Fruit fly (Drosophila melanogaster): ENCODE data around the gene Arglu1.

Arglu1 gene

dm6 chr2L:9890576-9890975 lies 47.4 kb downstream of the Arglu1 start, which contains the start of the genes CG34183 and CG4537 (continued):
- TF ChIP-seq CG2129 (GFP tag; IDR thresholded peaks at IDR 0.05; ENCODE audit: partially characterized antibody) (peak; percentile 62), stwl (tag; optimal IDR thresholded peaks at IDR 0.05) (peak; percentile 94), inv (GFP tag; IDR thresholded peaks at IDR 0.05; ENCODE audit: partially characterized antibody) (peak; percentile 77), CG17829 (tag; optimal IDR thresholded peaks at IDR 0.05) (peak; percentile 17), Doc3 (GFP tag; IDR thresholded peaks at IDR 0.05; ENCODE audit: partially characterized antibody) (peak; percentile 90), Ets97D (GFP tag; optimal IDR thresholded peaks at IDR 0.05) (peak; percentile 39), Opbp (GFP tag; IDR thresholded peaks at IDR 0.05; ENCODE audit: partially characterized antibody) (peak; percentile 91), CG15514 (GFP tag; optimal IDR thresholded peaks at IDR 0.05) (peak; percentile 39), CG13287 (GFP tag; IDR thresholded peaks at IDR 0.05; ENCODE audit: partially characterized antibody) (peak; percentile 96), CG42726 (GFP tag; IDR thresholded peaks at IDR 0.05; ENCODE audit: partially characterized antibody) (peak; percentile 93), unc-4 (GFP tag; IDR thresholded peaks at IDR 0.05; ENCODE audit: partially characterized antibody) (peak; percentile 92), slbo (GFP tag; IDR thresholded peaks at IDR 0.05) (peak; percentile 21; the same call in 1 of the 2 replicates), gcm (GFP tag; optimal IDR thresholded peaks at IDR 0.05) (no peak), gem (tag; optimal IDR thresholded peaks at IDR 0.05) (no peak), her (GFP tag; optimal IDR thresholded peaks at IDR 0.05) (peak; percentile 3), nmo (GFP tag; optimal IDR thresholded peaks at IDR 0.05) (peak; percentile 13), CG10267 (tag; optimal IDR thresholded peaks at IDR 0.05) (peak; percentile 25), chinmo (GFP tag; IDR thresholded peaks at IDR 0.05; ENCODE audit: partially characterized antibody) (peak; percentile 94), lov (optimal IDR thresholded peaks at IDR 0.05) (no peak), lov (GFP tag; IDR thresholded peaks at IDR 0.05) (no peak), zen2 (GFP tag; IDR thresholded peaks at IDR 0.05; ENCODE audit: partially characterized antibody) (peak; percentile 93), toy (GFP tag; IDR thresholded peaks at IDR 0.05) (no peak), Deaf1 (tag; optimal IDR thresholded peaks at IDR 0.05) (no peak), sd (tag; optimal IDR thresholded peaks at IDR 0.05) (peak; percentile 82), Taf1 (GFP tag; IDR thresholded peaks at IDR 0.05) (no peak), Dll (GFP tag; IDR thresholded peaks at IDR 0.05; ENCODE audit: partially characterized antibody) (peak; percentile 90), Rfx (GFP tag; IDR thresholded peaks at IDR 0.05) (peak; percentile 39; the same call in 1 of the 2 replicates), CG3726 (GFP tag; IDR thresholded peaks at IDR 0.05) (no peak), E2f2 (GFP tag; IDR thresholded peaks at IDR 0.05) (peak; percentile 68), CG14860 (GFP tag; IDR thresholded peaks at IDR 0.05; ENCODE audit: partially characterized antibody) (peak; percentile 86), CG13624 (GFP tag; optimal IDR thresholded peaks at IDR 0.05) (peak; percentile 40), amos (GFP tag; IDR thresholded peaks at IDR 0.05; ENCODE audit: partially characterized antibody) (peak; percentile 93), Dref (GFP tag; IDR thresholded peaks at IDR 0.05) (peak; percentile 97), Antp (GFP tag; optimal IDR thresholded peaks at IDR 0.05) (no peak), CG2199 (GFP tag; IDR thresholded peaks at IDR 0.05) (no peak), CG9932 (GFP tag; IDR thresholded peaks at IDR 0.05) (peak; percentile 33; the same call in 1 of the 2 replicates), hbn (GFP tag; IDR thresholded peaks at IDR 0.05; ENCODE audit: partially characterized antibody) (peak; percentile 91), Bgb (GFP tag; IDR thresholded peaks at IDR 0.05; ENCODE audit: partially characterized antibody) (peak; percentile 92), odd (GFP tag; optimal IDR thresholded peaks at IDR 0.05) (no peak), CG10543 (GFP tag; optimal IDR thresholded peaks at IDR 0.05) (no peak), tna (GFP tag; IDR thresholded peaks at IDR 0.05; ENCODE audit: partially characterized antibody) (peak; percentile 81), CG30020 (tag; optimal IDR thresholded peaks at IDR 0.05) (peak; percentile 4), HLH4C (GFP tag; IDR thresholded peaks at IDR 0.05; ENCODE audit: partially characterized antibody) (peak; percentile 90), CG11085 (GFP tag; IDR thresholded peaks at IDR 0.05) (no peak), YL-1 (GFP tag; optimal IDR thresholded peaks at IDR 0.05) (peak; percentile 67), wdn (GFP tag; IDR thresholded peaks at IDR 0.05) (no peak), phol (tag; optimal IDR thresholded peaks at IDR 0.05) (peak; percentile 49), trem (tag; optimal IDR thresholded peaks at IDR 0.05) (peak; percentile 44), Scr (GFP tag; IDR thresholded peaks at IDR 0.05; ENCODE audit: partially characterized antibody) (peak; percentile 90)
